Fruit fly (Drosophila melanogaster): ENCODE measurements around the gene Tet.

Tet gene

DNA sequence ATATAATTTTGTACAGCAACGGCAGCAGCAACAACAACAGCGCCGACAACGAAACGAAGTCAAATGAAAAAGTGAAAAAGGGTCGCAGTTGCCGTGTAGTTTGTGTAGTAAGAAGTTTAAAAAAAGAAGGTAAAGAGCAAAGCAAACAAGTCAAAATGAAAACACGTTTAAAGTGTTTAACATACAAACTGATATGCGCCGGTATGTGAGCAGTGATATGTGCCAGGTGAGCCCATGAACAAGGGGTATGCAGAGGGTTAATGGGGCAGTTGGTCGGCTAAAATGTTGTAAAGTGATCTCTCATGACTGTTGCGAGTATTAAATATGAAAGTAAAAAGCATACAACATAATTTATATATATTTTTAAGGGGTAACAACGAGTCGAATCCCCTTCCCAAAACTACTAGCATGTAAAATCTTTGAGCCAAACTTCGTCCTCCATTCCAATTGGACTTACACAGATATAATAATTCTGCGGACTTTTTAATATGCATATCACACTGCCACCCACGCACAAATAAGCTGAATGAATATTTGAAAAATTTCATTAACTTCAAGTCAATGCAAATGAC lies 72.9 kb downstream of the Tet start:
- no peak for TF ChIP-seq Sin3A (optimal IDR thresholded peaks at IDR 0.05)
- TF ChIP-seq ttk (optimal IDR thresholded peaks at IDR 0.05), result no peak
- TF ChIP-seq Myc (optimal IDR thresholded peaks at IDR 0.05), result no peak
- TF ChIP-seq insv (optimal IDR thresholded peaks at IDR 0.05), result no peak
- no peak for TF ChIP-seq psq (optimal IDR thresholded peaks at IDR 0.05)
- TF ChIP-seq h (optimal IDR thresholded peaks at IDR 0.05), result no peak

- TF ChIP-seq Myc (optimal IDR thresholded peaks at IDR 0.05), result no peak
- no peak for TF ChIP-seq insv (optimal IDR thresholded peaks at IDR 0.05)
- TF ChIP-seq ttk (optimal IDR thresholded peaks at IDR 0.05), result no peak
- no peak for TF ChIP-seq h (optimal IDR thresholded peaks at IDR 0.05)
- no peak for TF ChIP-seq Sin3A (optimal IDR thresholded peaks at IDR 0.05)
- TF ChIP-seq psq (optimal IDR thresholded peaks at IDR 0.05), result no peak
Measured at dm6 chr3L:2805137-2805955, 73.6 kb downstream of the Tet start.

dm6 chr3L:2802085-2802484 lies 76.9 kb downstream of the Tet start:
- TF ChIP-seq h (optimal IDR thresholded peaks at IDR 0.05) (no peak), Myc (optimal IDR thresholded peaks at IDR 0.05) (no peak), psq (optimal IDR thresholded peaks at IDR 0.05) (no peak), Sin3A (optimal IDR thresholded peaks at IDR 0.05) (no peak), ttk (optimal IDR thresholded peaks at IDR 0.05) (no peak), insv (optimal IDR thresholded peaks at IDR 0.05) (no peak)

dm6 chr3L:2801376-2801775 lies 77.6 kb downstream of the Tet start:
- TF ChIP-seq h (optimal IDR thresholded peaks at IDR 0.05), result no peak
- no peak for TF ChIP-seq Myc (optimal IDR thresholded peaks at IDR 0.05)
- no peak for TF ChIP-seq ttk (optimal IDR thresholded peaks at IDR 0.05)
- TF ChIP-seq psq (optimal IDR thresholded peaks at IDR 0.05), result no peak
- no peak for TF ChIP-seq insv (optimal IDR thresholded peaks at IDR 0.05)
- no peak for TF ChIP-seq Sin3A (optimal IDR thresholded peaks at IDR 0.05)

- no peak for TF ChIP-seq psq (optimal IDR thresholded peaks at IDR 0.05)
Measured at dm6 chr3L:2800329-2800728, 78.6 kb downstream of the Tet start.

dm6 chr3L:2799110-2799618 lies 79.8 kb downstream of the Tet start:
- TF ChIP-seq psq (optimal IDR thresholded peaks at IDR 0.05) (no peak), h (optimal IDR thresholded peaks at IDR 0.05) (no peak), Myc (optimal IDR thresholded peaks at IDR 0.05) (no peak), ttk (optimal IDR thresholded peaks at IDR 0.05) (no peak), Sin3A (optimal IDR thresholded peaks at IDR 0.05) (no peak), insv (optimal IDR thresholded peaks at IDR 0.05) (no peak)

- TF ChIP-seq Sin3A (optimal IDR thresholded peaks at IDR 0.05) (no peak), ttk (optimal IDR thresholded peaks at IDR 0.05) (no peak), insv (optimal IDR thresholded peaks at IDR 0.05) (no peak), h (optimal IDR thresholded peaks at IDR 0.05) (no peak), Myc (optimal IDR thresholded peaks at IDR 0.05) (no peak), psq (optimal IDR thresholded peaks at IDR 0.05) (no peak)
Measured at dm6 chr3L:2798463-2798993, 80.4 kb downstream of the Tet start.

dm6 chr3L:2796242-2796641 lies 82.7 kb downstream of the Tet start:
- TF ChIP-seq insv (optimal IDR thresholded peaks at IDR 0.05), result no peak
- TF ChIP-seq ttk (optimal IDR thresholded peaks at IDR 0.05), result no peak
- TF ChIP-seq Myc (optimal IDR thresholded peaks at IDR 0.05), result no peak
- no peak for TF ChIP-seq Sin3A (optimal IDR thresholded peaks at IDR 0.05)
- TF ChIP-seq psq (optimal IDR thresholded peaks at IDR 0.05), result no peak
- TF ChIP-seq h (optimal IDR thresholded peaks at IDR 0.05), result no peak

dm6 chr3L:2795363-2795957 lies 83.5 kb downstream of the Tet start:
- no peak for TF ChIP-seq Sin3A (optimal IDR thresholded peaks at IDR 0.05)
- no peak for TF ChIP-seq insv (optimal IDR thresholded peaks at IDR 0.05)
- no peak for TF ChIP-seq Myc (optimal IDR thresholded peaks at IDR 0.05)
- TF ChIP-seq h (optimal IDR thresholded peaks at IDR 0.05), result no peak
- no peak for TF ChIP-seq ttk (optimal IDR thresholded peaks at IDR 0.05)
- no peak for TF ChIP-seq psq (optimal IDR thresholded peaks at IDR 0.05)

- no peak for TF ChIP-seq insv (optimal IDR thresholded peaks at IDR 0.05)
- TF ChIP-seq Sin3A (optimal IDR thresholded peaks at IDR 0.05), result no peak
- no peak for TF ChIP-seq Myc (optimal IDR thresholded peaks at IDR 0.05)
- no peak for TF ChIP-seq h (optimal IDR thresholded peaks at IDR 0.05)
- no peak for TF ChIP-seq ttk (optimal IDR thresholded peaks at IDR 0.05)
- TF ChIP-seq psq (optimal IDR thresholded peaks at IDR 0.05), result no peak
Measured at dm6 chr3L:2785941-2786340, 93.0 kb downstream of the Tet start.

DNA sequence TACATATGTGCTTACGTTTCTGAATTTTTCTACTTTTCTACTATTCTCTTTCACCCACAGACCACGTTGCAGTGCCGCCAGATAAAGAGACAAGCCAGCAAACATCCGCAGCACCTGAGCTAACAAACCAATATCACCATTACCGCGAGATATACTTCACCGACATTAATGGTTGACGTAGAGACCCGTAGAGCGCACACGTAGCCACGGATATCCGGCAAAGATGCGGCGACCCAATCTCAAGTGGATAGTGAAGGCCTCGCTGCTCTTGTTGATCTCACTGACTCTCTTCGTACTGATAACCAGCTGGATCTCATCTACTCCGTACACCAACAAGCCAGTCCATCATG lies 96.3 kb downstream of the Tet start:
- TF ChIP-seq ttk (optimal IDR thresholded peaks at IDR 0.05) (no peak), Sin3A (optimal IDR thresholded peaks at IDR 0.05) (no peak), Myc (optimal IDR thresholded peaks at IDR 0.05) (no peak), h (optimal IDR thresholded peaks at IDR 0.05) (no peak), insv (optimal IDR thresholded peaks at IDR 0.05) (no peak), psq (optimal IDR thresholded peaks at IDR 0.05) (no peak)

dm6 chr3L:2781991-2782677 lies 96.8 kb downstream of the Tet start, which contains the start of gene Pgant6:
TSS of gene Pgant6 (plus strand) at chr3L:2782255.
- TF ChIP-seq h (optimal IDR thresholded peaks at IDR 0.05) (no peak), Sin3A (optimal IDR thresholded peaks at IDR 0.05) (no peak), ttk (optimal IDR thresholded peaks at IDR 0.05) (no peak), psq (optimal IDR thresholded peaks at IDR 0.05) (no peak), insv (optimal IDR thresholded peaks at IDR 0.05) (no peak), Myc (optimal IDR thresholded peaks at IDR 0.05) (no peak)

All from Kc167 (cell line).